Worm (Caenorhabditis elegans) whole organism, early embryonic: Measurements from ENCODE around the gene let-756.

ENCODE experiments used
- F13C5.2 ChIP-seq: sonication (generic microtip); optimal IDR thresholded peaks from 2 replicates; lab custom pipeline; 2017; ENCODE audit warnings: mild to moderate bottlenecking, missing genetic modification characterization, inconsistent platforms, missing compliant biosample characterization
- aly-1 ChIP-seq: sonication (generic microtip); optimal IDR thresholded peaks from 2 replicates; lab custom pipeline; 2016; ENCODE audit warnings: missing genetic modification characterization, missing compliant biosample characterization
- ama-1 ChIP-seq: fragments of 150-350 bp; optimal IDR thresholded peaks from 2 replicates; lab custom pipeline; 2014
- ceh-36 ChIP-seq: sonication (generic microtip); optimal IDR thresholded peaks from 2 replicates; lab custom pipeline; 2016; ENCODE audit warnings: missing genetic modification characterization, inconsistent platforms, missing compliant biosample characterization
- ets-7 ChIP-seq: sonication (generic microtip); optimal IDR thresholded peaks from 2 replicates; lab custom pipeline; 2016; ENCODE audit warnings: missing genotype, missing genetic modification characterization, missing compliant biosample characterization
- flt-1 ChIP-seq: fragments of 200-800 bp; sonication (Bioruptor generic); IDR thresholded peaks from 2 replicates; pipeline ENCODE4 v1.3.6; 2022; ENCODE audit warnings: missing genetic modification characterization, missing compliant biosample characterization
- hmbx-1 ChIP-seq: sonication (generic microtip); optimal IDR thresholded peaks from 2 replicates; lab custom pipeline; 2016; ENCODE audit warnings: mild to moderate bottlenecking, missing genetic modification characterization, missing compliant biosample characterization
- hmg-4 ChIP-seq: fragments of 200-800 bp; sonication (Bioruptor generic); optimal IDR thresholded peaks from 2 replicates; lab custom pipeline; 2018; ENCODE audit warnings: mild to moderate bottlenecking, missing genetic modification characterization, missing compliant biosample characterization
- hnd-1 ChIP-seq: sonication (generic microtip); optimal IDR thresholded peaks from 2 replicates; lab custom pipeline; 2016; ENCODE audit warnings: missing genetic modification characterization, missing compliant biosample characterization
- scrt-1 ChIP-seq: fragments of 200-800 bp; sonication (Bioruptor generic); IDR thresholded peaks from 2 replicates; pipeline ENCODE4 v1.3.6; 2022; ENCODE audit warnings: missing genetic modification characterization, missing compliant biosample characterization
- tra-4 ChIP-seq: sonication (generic microtip); optimal IDR thresholded peaks from 2 replicates; lab custom pipeline; 2017; ENCODE audit warnings: missing genetic modification characterization, missing compliant biosample characterization

- TF ChIP-seq F13C5.2 (tag; lab: Kevin White, UChicago) (no peak), ets-7 (no peak), ama-1 (lab: Kevin White, UChicago) (no peak), aly-1 (tag; lab: Kevin White, UChicago) (no peak), tra-4 (tag; lab: Kevin White, UChicago) (no peak), scrt-1 (GFP tag; lab: Robert Waterston, UW) (no peak), hmg-4 (GFP tag; lab: Kevin White, UChicago) (no peak), hnd-1 (tag; lab: Kevin White, UChicago) (no peak), hmbx-1 (tag; lab: Kevin White, UChicago) (no peak), ceh-36 (tag; lab: Kevin White, UChicago) (no peak), flt-1 (no peak)
These were observed 46.1 kb upstream of the let-756 start for ce11 chrIII:6360825-6361224.
